Fruit fly (Drosophila melanogaster): ENCODE results near the gene tal-1A.
A peak's percentile ranks its signal among the peaks of the same experiment; 100 is the strongest.

tal-1A gene

DNA sequence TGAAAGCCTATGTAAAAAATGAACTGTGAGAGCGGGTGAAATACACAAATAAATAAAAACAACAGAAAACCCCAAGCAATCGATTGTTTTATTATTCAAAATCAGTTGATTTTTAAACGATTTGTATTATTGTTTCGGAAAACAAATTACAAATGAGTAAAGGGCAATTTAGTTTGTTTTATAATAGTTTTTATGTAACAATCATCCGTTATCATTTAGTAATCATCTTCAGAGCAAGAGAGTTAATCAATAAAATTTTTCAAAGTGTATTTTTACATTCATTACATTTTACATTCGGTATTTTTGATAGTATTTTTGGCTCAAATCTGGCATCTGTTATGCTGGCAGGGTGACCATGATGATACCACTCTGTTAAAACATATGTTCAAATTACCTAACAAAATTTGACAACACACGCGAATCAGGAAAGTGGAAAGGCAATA is 33.6 kb upstream of the tal-1A start, which contains the start of the genes CG42375 and CG9288 (continued):
- TF ChIP-seq CG1024 (GFP tag; IDR thresholded peaks at IDR 0.05), result peak; percentile 41; the same call in 1 of the 2 replicates
- TF ChIP-seq Atf-2 (GFP tag; optimal IDR thresholded peaks at IDR 0.05), result no peak
- TF ChIP-seq lola (GFP tag; optimal IDR thresholded peaks at IDR 0.05), result peak in 1 of 3 experiments; percentile 22
- TF ChIP-seq CG15696 (tag; optimal IDR thresholded peaks at IDR 0.05), result peak; percentile 75
- TF ChIP-seq Dad (GFP tag; optimal IDR thresholded peaks at IDR 0.05), result peak; percentile 60
- peak; percentile 66 for TF ChIP-seq CG4854 (GFP tag; optimal IDR thresholded peaks at IDR 0.05)
- TF ChIP-seq zfh1 (GFP tag; IDR thresholded peaks at IDR 0.05), result peak; percentile 72; the same call in 2 of the 3 replicates
- no peak for TF ChIP-seq odd (GFP tag; optimal IDR thresholded peaks at IDR 0.05)
- peak; percentile 61; the same call in 1 of the 3 replicates for TF ChIP-seq Dbx (GFP tag; IDR thresholded peaks at IDR 0.05)
- no peak for TF ChIP-seq CG11696 (GFP tag; IDR thresholded peaks at IDR 0.05)
- no peak for TF ChIP-seq cas (GFP tag; IDR thresholded peaks at IDR 0.05)
- TF ChIP-seq cad (GFP tag; optimal IDR thresholded peaks at IDR 0.05), result no peak
- TF ChIP-seq ac (GFP tag; optimal IDR thresholded peaks at IDR 0.05), result no peak
- 0 out of 2 replicates have a peak, but pooled peaks have one; percentile 3 for TF ChIP-seq H2.0 (GFP tag; IDR thresholded peaks at IDR 0.05)
- TF ChIP-seq CkIIα-i1 (GFP tag; IDR thresholded peaks at IDR 0.05), result no peak
- TF ChIP-seq CG13287 (GFP tag; IDR thresholded peaks at IDR 0.05; ENCODE audit: partially characterized antibody), result peak; percentile 17; the same call in 1 of the 2 replicates
- TF ChIP-seq CG17359 (tag; optimal IDR thresholded peaks at IDR 0.05), result peak; percentile 76
- no peak for TF ChIP-seq sug (tag; optimal IDR thresholded peaks at IDR 0.05)
- TF ChIP-seq CG14667 (GFP tag; IDR thresholded peaks at IDR 0.05), result no peak
- no peak for TF ChIP-seq sc (optimal IDR thresholded peaks at IDR 0.05)
- no peak for TF ChIP-seq sc (GFP tag; optimal IDR thresholded peaks at IDR 0.05)
- peak; percentile 75 for TF ChIP-seq D19A (tag; optimal IDR thresholded peaks at IDR 0.05)
- TF ChIP-seq ATbp (GFP tag; optimal IDR thresholded peaks at IDR 0.05), result peak; percentile 60
- no peak for TF ChIP-seq slou (GFP tag; optimal IDR thresholded peaks at IDR 0.05)
- TF ChIP-seq crc (GFP tag; optimal IDR thresholded peaks at IDR 0.05), result no peak
- TF ChIP-seq Trl (optimal IDR thresholded peaks at IDR 0.05), result no peak
- TF ChIP-seq Trl (GFP tag; optimal IDR thresholded peaks at IDR 0.05), result peak; percentile 62
- peak; percentile 73 for TF ChIP-seq Hmx (GFP tag; optimal IDR thresholded peaks at IDR 0.05)
- peak; percentile 18; the same call in 1 of the 2 replicates for TF ChIP-seq ttk (GFP tag; IDR thresholded peaks at IDR 0.05)
- no peak for TF ChIP-seq klu (GFP tag; IDR thresholded peaks at IDR 0.05)
- no peak for TF ChIP-seq dati (GFP tag; IDR thresholded peaks at IDR 0.05)
- no peak for TF ChIP-seq Ets97D (GFP tag; optimal IDR thresholded peaks at IDR 0.05)
- peak; percentile 70 for TF ChIP-seq CG8388 (GFP tag; optimal IDR thresholded peaks at IDR 0.05)
- peak; percentile 47 for TF ChIP-seq CG6854 (GFP tag; optimal IDR thresholded peaks at IDR 0.05)
- TF ChIP-seq CG12942 (GFP tag; optimal IDR thresholded peaks at IDR 0.05), result no peak
- TF ChIP-seq fd64A (GFP tag; optimal IDR thresholded peaks at IDR 0.05), result no peak
- TF ChIP-seq gro (GFP tag; optimal IDR thresholded peaks at IDR 0.05), result peak; percentile 47
- TF ChIP-seq otp (GFP tag; IDR thresholded peaks at IDR 0.05), result no peak
- TF ChIP-seq Mes4 (GFP tag; optimal IDR thresholded peaks at IDR 0.05), result no peak

DNA sequence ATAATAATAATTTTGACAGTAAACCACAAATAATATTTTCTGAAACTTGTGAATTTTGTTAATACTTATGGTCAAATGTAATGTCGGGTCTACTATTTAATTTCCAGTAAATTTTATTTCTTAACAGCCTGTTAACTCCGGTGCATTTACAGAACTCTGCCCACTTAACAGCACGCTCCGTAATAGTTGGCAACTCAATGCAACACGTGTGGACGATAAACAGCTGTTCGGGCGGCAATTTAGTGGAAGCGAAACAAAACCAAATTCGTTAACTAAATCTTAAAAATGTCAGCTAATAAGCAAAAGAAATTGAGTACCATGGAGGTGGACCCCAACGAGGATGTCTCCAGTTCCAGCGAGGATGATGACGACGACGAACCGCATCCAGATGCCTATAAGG is 32.1 kb upstream of the tal-1A start, which contains the start of gene CG9286:
Gene CG9286, plus strand, starts transcription at position 196 of the 400 bp plus-strand sequence.
- no peak for TF ChIP-seq CG43689 (GFP tag; IDR thresholded peaks at IDR 0.05)
- no peak for TF ChIP-seq CG11695 (GFP tag; IDR thresholded peaks at IDR 0.05)
- TF ChIP-seq stwl (tag; optimal IDR thresholded peaks at IDR 0.05), result peak; percentile 6
- no peak for TF ChIP-seq CG42726 (GFP tag; IDR thresholded peaks at IDR 0.05; ENCODE audit: partially characterized antibody)
- TF ChIP-seq CG18011 (GFP tag; optimal IDR thresholded peaks at IDR 0.05), result no peak
- peak; percentile 33 for TF ChIP-seq pzg (GFP tag; optimal IDR thresholded peaks at IDR 0.05)
- no peak for TF ChIP-seq ase (GFP tag; IDR thresholded peaks at IDR 0.05)
- no peak for TF ChIP-seq CG17328 (GFP tag; IDR thresholded peaks at IDR 0.05)
- TF ChIP-seq fd96Cb (tag; optimal IDR thresholded peaks at IDR 0.05), result no peak
- TF ChIP-seq Oaz (GFP tag; IDR thresholded peaks at IDR 0.05), result no peak
- no peak for TF ChIP-seq tio (GFP tag; optimal IDR thresholded peaks at IDR 0.05)
- no peak for TF ChIP-seq Fer3 (tag; optimal IDR thresholded peaks at IDR 0.05)
- no peak for TF ChIP-seq CG9932 (GFP tag; IDR thresholded peaks at IDR 0.05)
- no peak for TF ChIP-seq CG3847 (GFP tag; IDR thresholded peaks at IDR 0.05)
- TF ChIP-seq abd-A (tag; optimal IDR thresholded peaks at IDR 0.05), result no peak
- TF ChIP-seq Nf-YB (GFP tag; optimal IDR thresholded peaks at IDR 0.05), result no peak

Measured in whole organism, embryonic.